Worm (Caenorhabditis elegans) whole organism, L4 larva: ENCODE data around the gene Y51H4A.5.

Source experiments
- D1046.2 ChIP-seq: fragments of 200-800 bp; sonication (Bioruptor generic); IDR thresholded peaks from 2 replicates; pipeline ENCODE4 v1.3.6; 2022; ENCODE audit warnings: missing genetic modification characterization, missing compliant biosample characterization
- F10B5.3 ChIP-seq: sonication (generic microtip); optimal IDR thresholded peaks from 2 replicates; lab custom pipeline; 2016; ENCODE audit warnings: mild to moderate bottlenecking, missing genetic modification characterization, missing compliant biosample characterization
- T20F7.1 ChIP-seq: fragments of 200-800 bp; sonication (Bioruptor generic); optimal IDR thresholded peaks from 2 replicates; lab custom pipeline; 2018; ENCODE audit warnings: mild to moderate bottlenecking, missing genetic modification characterization, missing compliant biosample characterization
- T26A8.4 ChIP-seq: fragments of 200-800 bp; sonication (Bioruptor generic); IDR thresholded peaks from 2 replicates; pipeline ENCODE4 v1.3.6; 2022; ENCODE audit warnings: missing genetic modification characterization, missing compliant biosample characterization
- Y5F2A.4 ChIP-seq: fragments of 200-800 bp; sonication (Bioruptor generic); optimal IDR thresholded peaks from 2 replicates; lab custom pipeline; 2018; ENCODE audit warnings: mild to moderate bottlenecking, missing genetic modification characterization, missing compliant biosample characterization
- Y75B8A.6 ChIP-seq: fragments of 200-800 bp; sonication (Bioruptor generic); IDR thresholded peaks from 2 replicates; pipeline ENCODE4 v1.3.6; 2022; ENCODE audit warnings: missing genetic modification reagents, missing genetic modification characterization, missing compliant biosample characterization
- ceh-28 ChIP-seq: fragments of 150-350 bp; optimal IDR thresholded peaks from 2 replicates; lab custom pipeline; 2014; ENCODE audit warnings: missing biosample characterization, missing genetic modification reagents, missing genetic modification characterization
- ceh-32 ChIP-seq: sonication (generic microtip); optimal IDR thresholded peaks from 2 replicates; lab custom pipeline; 2016; ENCODE audit warnings: mild to moderate bottlenecking, missing genetic modification characterization, missing compliant biosample characterization; ENCODE audit not compliant: poor library complexity
- ceh-44 ChIP-seq: fragments of 200-800 bp; sonication (Bioruptor generic); IDR thresholded peaks from 2 replicates; pipeline ENCODE4 v1.3.6; 2022; ENCODE audit warnings: missing genetic modification reagents, missing genetic modification characterization, missing compliant biosample characterization
- ces-1 ChIP-seq: fragments of 150-350 bp; sonication (generic microtip); optimal IDR thresholded peaks from 4 replicates; lab custom pipeline; 2014; ENCODE audit warnings: missing biosample characterization, missing genetic modification reagents, missing genetic modification characterization
- ctbp-1 ChIP-seq: fragments of 200-800 bp; sonication (Bioruptor generic); IDR thresholded peaks from 2 replicates; pipeline ENCODE4 v1.3.6; 2022; ENCODE audit warnings: missing genetic modification reagents, missing genetic modification characterization, missing compliant biosample characterization
- daf-12 ChIP-seq: fragments of 150-350 bp; optimal IDR thresholded peaks from 2 replicates; lab custom pipeline; 2014; ENCODE audit warnings: missing biosample characterization, missing genetic modification reagents, missing genetic modification characterization
- daf-19 ChIP-seq: fragments of 200-800 bp; sonication (Bioruptor generic); conservative IDR thresholded peaks from 2 replicates; pipeline ENCODE4 v1.3.6; 2022; ENCODE audit warnings: missing genetic modification characterization, missing compliant biosample characterization
- daf-8 ChIP-seq: fragments of 200-800 bp; sonication (Bioruptor generic); IDR thresholded peaks from 2 replicates; pipeline ENCODE4 v1.3.6; 2022; ENCODE audit warnings: missing genetic modification characterization, missing compliant biosample characterization
- dmd-6 ChIP-seq: fragments of 200-800 bp; sonication (Bioruptor generic); IDR thresholded peaks from 2 replicates; pipeline ENCODE4 v1.3.6; 2022; ENCODE audit warnings: missing genetic modification reagents, missing genetic modification characterization, missing compliant biosample characterization
- duxl-1 ChIP-seq: sonication (generic microtip); optimal IDR thresholded peaks from 2 replicates; lab custom pipeline; 2016; ENCODE audit warnings: mild to moderate bottlenecking, missing genetic modification characterization, moderate library complexity, missing compliant biosample characterization; ENCODE audit not compliant: poor library complexity
- dve-1 ChIP-seq: sonication (generic microtip); optimal IDR thresholded peaks from 2 replicates; lab custom pipeline; 2017; ENCODE audit warnings: antibody characterized with exemption, mild to moderate bottlenecking, missing genetic modification characterization, missing compliant biosample characterization; ENCODE audit not compliant: insufficient read depth
- egl-43 ChIP-seq: fragments of 200-800 bp; sonication (Bioruptor generic); IDR thresholded peaks from 2 replicates; pipeline ENCODE4 v1.3.6; 2022; ENCODE audit warnings: missing genetic modification reagents, missing genetic modification characterization, missing compliant biosample characterization
- fos-1 ChIP-seq: fragments of 150-350 bp; optimal IDR thresholded peaks from 2 replicates; lab custom pipeline; 2014; ENCODE audit warnings: missing biosample characterization, missing genetic modification characterization
- hif-1 ChIP-seq, 2 experiments: sonication (generic microtip); optimal IDR thresholded peaks; 2 replicates each; lab custom pipeline; 2016 to 2017; ENCODE audit warnings: missing compliant biosample characterization in 2 of 2, missing genetic modification characterization in 2 of 2, missing genetic modification reagents in 2 of 2, missing genotype in 2 of 2, mild to moderate bottlenecking in 1 of 2
- hlh-30 ChIP-seq: sonication (generic microtip); optimal IDR thresholded peaks from 2 replicates; lab custom pipeline; 2017; ENCODE audit warnings: antibody characterized with exemption, mild to moderate bottlenecking, missing genetic modification characterization, missing compliant biosample characterization; ENCODE audit not compliant: insufficient read depth
- hmg-1.1 ChIP-seq: fragments of 200-800 bp; sonication (Bioruptor generic); IDR thresholded peaks from 2 replicates; pipeline ENCODE4 v1.3.6; 2022; ENCODE audit warnings: missing genetic modification reagents, missing genetic modification characterization, missing compliant biosample characterization
- lin-1 ChIP-seq: fragments of 200-800 bp; sonication (Bioruptor generic); IDR thresholded peaks from 2 replicates; pipeline ENCODE4 v1.3.6; 2022; ENCODE audit warnings: missing genetic modification reagents, missing genetic modification characterization, missing compliant biosample characterization
- lin-38 ChIP-seq: fragments of 200-800 bp; sonication (Bioruptor generic); IDR thresholded peaks from 2 replicates; pipeline ENCODE4 v1.3.6; 2022; ENCODE audit warnings: missing genetic modification reagents, missing genetic modification characterization, missing compliant biosample characterization
- lin-39 ChIP-seq: fragments of 150-350 bp; optimal IDR thresholded peaks from 2 replicates; lab custom pipeline; 2014; ENCODE audit warnings: missing biosample characterization, missing genetic modification reagents, missing genetic modification characterization
- lir-3 ChIP-seq: sonication (generic microtip); optimal IDR thresholded peaks from 2 replicates; lab custom pipeline; 2016; ENCODE audit warnings: mild to moderate bottlenecking, missing genetic modification characterization, missing compliant biosample characterization
- mep-1 ChIP-seq: fragments of 150-350 bp; sonication (generic microtip); optimal IDR thresholded peaks from 3 replicates; lab custom pipeline; 2014; ENCODE audit warnings: missing biosample characterization, missing genetic modification characterization
- mxl-2 ChIP-seq: fragments of 200-800 bp; sonication (Bioruptor generic); conservative IDR thresholded peaks from 2 replicates; pipeline ENCODE4 v1.3.6; 2022; ENCODE audit warnings: missing genetic modification reagents, missing genetic modification characterization, missing compliant biosample characterization
- mxl-3 ChIP-seq: fragments of 200-800 bp; sonication (Bioruptor generic); optimal IDR thresholded peaks from 2 replicates; lab custom pipeline; 2018; ENCODE audit warnings: mild to moderate bottlenecking, missing genetic modification characterization, missing compliant biosample characterization
- nhr-10 ChIP-seq: fragments of 150-350 bp; optimal IDR thresholded peaks from 2 replicates; lab custom pipeline; 2014; ENCODE audit warnings: missing biosample characterization, missing genetic modification characterization
- nhr-102 ChIP-seq: sonication (generic microtip); optimal IDR thresholded peaks from 2 replicates; lab custom pipeline; 2016; ENCODE audit warnings: mild to moderate bottlenecking, missing genetic modification characterization, moderate library complexity, missing compliant biosample characterization
- nhr-11 ChIP-seq: fragments of 150-350 bp; optimal IDR thresholded peaks from 2 replicates; lab custom pipeline; 2014; ENCODE audit warnings: missing biosample characterization, missing genetic modification characterization
- nhr-237 ChIP-seq: sonication (generic microtip); optimal IDR thresholded peaks from 2 replicates; lab custom pipeline; 2017; ENCODE audit warnings: missing biosample characterization, missing genetic modification characterization
- nhr-28 ChIP-seq: fragments of 150-350 bp; optimal IDR thresholded peaks from 2 replicates; lab custom pipeline; 2014; ENCODE audit warnings: missing biosample characterization, missing genetic modification characterization
- nhr-48 ChIP-seq: sonication (generic microtip); optimal IDR thresholded peaks from 2 replicates; lab custom pipeline; 2016; ENCODE audit warnings: mild to moderate bottlenecking, missing genetic modification characterization, missing compliant biosample characterization
- pha-4 ChIP-seq, 2 experiments: fragments of 150-350 bp in 1 of 2; fragments of 200-800 bp in 1 of 2; sonication (Bioruptor generic) in 1 of 2; IDR thresholded peaks in 1 of 2; optimal IDR thresholded peaks in 1 of 2; 2 replicates each; pipeline versions ENCODE4 v1.3.6 to Lab custom; 2014 to 2022; ENCODE audit warnings: missing genetic modification characterization in 2 of 2, missing genetic modification reagents in 2 of 2, missing biosample characterization in 1 of 2, missing compliant biosample characterization in 1 of 2
- php-3 ChIP-seq: fragments of 200-800 bp; sonication (Bioruptor generic); IDR thresholded peaks from 2 replicates; pipeline ENCODE4 v1.3.6; 2022; ENCODE audit warnings: missing genetic modification reagents, missing genetic modification characterization, missing compliant biosample characterization
- pqm-1 ChIP-seq: sonication (generic microtip); optimal IDR thresholded peaks from 2 replicates; lab custom pipeline; 2017; ENCODE audit warnings: missing biosample characterization, missing genetic modification characterization
- sdz-12 ChIP-seq: fragments of 200-800 bp; sonication (Bioruptor generic); optimal IDR thresholded peaks from 2 replicates; lab custom pipeline; 2018; ENCODE audit warnings: mild to moderate bottlenecking, missing genetic modification characterization, missing compliant biosample characterization
- set-16 ChIP-seq: fragments of 200-800 bp; sonication (Bioruptor generic); IDR thresholded peaks from 2 replicates; pipeline ENCODE4 v1.3.6; 2022; ENCODE audit warnings: missing genetic modification reagents, missing genetic modification characterization, missing compliant biosample characterization
- spr-1 ChIP-seq: sonication (generic microtip); optimal IDR thresholded peaks from 2 replicates; lab custom pipeline; 2016; ENCODE audit warnings: mild to moderate bottlenecking, missing genetic modification characterization, missing compliant biosample characterization
- spr-3 ChIP-seq: fragments of 200-800 bp; sonication (Bioruptor generic); optimal IDR thresholded peaks from 2 replicates; lab custom pipeline; 2018; ENCODE audit warnings: mild to moderate bottlenecking, missing genetic modification characterization, missing compliant biosample characterization
- tag-97 ChIP-seq: fragments of 200-800 bp; sonication (Bioruptor generic); IDR thresholded peaks from 2 replicates; pipeline ENCODE4 v1.3.6; 2022; ENCODE audit warnings: missing genetic modification characterization, missing compliant biosample characterization
- unc-130 ChIP-seq: sonication (generic microtip); optimal IDR thresholded peaks from 2 replicates; lab custom pipeline; 2016; ENCODE audit warnings: missing genetic modification reagents, missing genetic modification characterization, missing compliant biosample characterization
- vab-7 ChIP-seq: fragments of 200-800 bp; sonication (Bioruptor generic); IDR thresholded peaks from 2 replicates; pipeline ENCODE4 v1.3.6; 2022; ENCODE audit warnings: missing genetic modification reagents, missing genetic modification characterization, missing compliant biosample characterization
- zag-1 ChIP-seq: fragments of 150-350 bp; optimal IDR thresholded peaks from 2 replicates; lab custom pipeline; 2014; ENCODE audit warnings: missing biosample characterization, missing genetic modification characterization
- zfp-2 ChIP-seq: sonication (generic microtip); optimal IDR thresholded peaks from 2 replicates; lab custom pipeline; 2016; ENCODE audit warnings: mild to moderate bottlenecking, missing genetic modification characterization, missing compliant biosample characterization
- zip-2 ChIP-seq: fragments of 150-350 bp; optimal IDR thresholded peaks from 2 replicates; lab custom pipeline; 2014; ENCODE audit warnings: missing biosample characterization, missing genetic modification characterization
- ztf-11 ChIP-seq: fragments of 150-350 bp; optimal IDR thresholded peaks from 2 replicates; lab custom pipeline; 2014; ENCODE audit warnings: missing biosample characterization, missing genetic modification characterization
- ztf-7 ChIP-seq: fragments of 150-350 bp; optimal IDR thresholded peaks from 2 replicates; lab custom pipeline; 2014; ENCODE audit warnings: missing biosample characterization, missing genetic modification characterization

The Y51H4A.5 gene

DNA sequence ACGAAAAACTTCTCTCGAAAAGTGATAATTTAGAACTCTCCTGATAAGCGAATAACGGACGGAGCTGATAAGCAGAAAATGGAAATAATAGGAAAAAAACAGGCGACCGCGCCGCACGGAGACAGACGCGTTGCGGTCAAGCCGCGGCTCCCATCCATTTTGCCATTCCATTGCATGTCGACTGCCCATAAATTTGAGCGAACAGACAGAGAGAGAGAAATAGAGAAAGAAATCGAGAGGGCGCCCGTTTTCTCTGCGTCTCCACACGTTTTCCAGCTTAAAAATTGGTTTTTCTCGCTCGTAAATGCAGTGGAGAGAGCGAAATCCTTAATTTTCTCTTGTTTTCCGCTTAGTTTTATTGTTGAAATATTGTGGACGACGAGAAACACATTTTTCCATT, 24.1 kb downstream of the Y51H4A.5 start (continued):
- TF ChIP-seq daf-19: no peak
- no peak for TF ChIP-seq ces-1 (GFP tag; lab: Kevin White, UChicago)
- peak; percentile 81 for TF ChIP-seq pqm-1 (tag; lab: Kevin White, UChicago)
- peak; percentile 56 for TF ChIP-seq hmg-1.1
- TF ChIP-seq D1046.2: no peak
- TF ChIP-seq spr-1 (tag; lab: Kevin White, UChicago): peak; percentile 33
- peak; percentile 32 for TF ChIP-seq nhr-48 (tag; lab: Kevin White, UChicago)
- TF ChIP-seq T26A8.4: peak; percentile 55; the same call in 1 of the 2 replicates
- TF ChIP-seq nhr-10 (tag; lab: Kevin White, UChicago): no peak
- TF ChIP-seq lin-38 (GFP tag; lab: Robert Waterston, UW): peak; percentile 43; the same call in 1 of the 2 replicates
- TF ChIP-seq zfp-2 (tag; lab: Kevin White, UChicago): no peak
- peak; percentile 90 for TF ChIP-seq php-3 (GFP tag; lab: Robert Waterston, UW)
- TF ChIP-seq nhr-102 (tag; lab: Kevin White, UChicago): peak; percentile 19
- peak; percentile 59; the same call in 1 of the 2 replicates for TF ChIP-seq pha-4 (GFP tag; IDR thresholded peaks at IDR 0.05; lab: Robert Waterston, UW)
- no peak for TF ChIP-seq pha-4 (tag; optimal IDR thresholded peaks at IDR 0.05; lab: Kevin White, UChicago)
- TF ChIP-seq Y5F2A.4 (GFP tag; lab: Kevin White, UChicago): no peak
- TF ChIP-seq spr-3 (GFP tag; lab: Kevin White, UChicago): no peak
- TF ChIP-seq mep-1 (tag; lab: Kevin White, UChicago): peak; percentile 61
- TF ChIP-seq unc-130: no peak
- no peak for TF ChIP-seq duxl-1
- no peak for TF ChIP-seq ceh-44 (GFP tag; lab: Robert Waterston, UW)
- peak; percentile 49; the same call in 1 of the 2 replicates for TF ChIP-seq egl-43 (GFP tag; lab: Robert Waterston, UW)
- peak; percentile 68 for TF ChIP-seq nhr-28
- no peak for TF ChIP-seq zip-2 (tag; lab: Kevin White, UChicago)
- no peak for TF ChIP-seq ztf-11 (tag; lab: Kevin White, UChicago)
- TF ChIP-seq lin-1 (GFP tag; lab: Robert Waterston, UW): 0 out of 2 replicates have a peak, but pooled peaks have one; percentile 37
- TF ChIP-seq dmd-6 (GFP tag; lab: Robert Waterston, UW): peak; percentile 86
- no peak for TF ChIP-seq tag-97 (GFP tag; lab: Robert Waterston, UW)
- no peak for TF ChIP-seq fos-1
- TF ChIP-seq vab-7 (GFP tag; lab: Robert Waterston, UW): no peak

DNA sequence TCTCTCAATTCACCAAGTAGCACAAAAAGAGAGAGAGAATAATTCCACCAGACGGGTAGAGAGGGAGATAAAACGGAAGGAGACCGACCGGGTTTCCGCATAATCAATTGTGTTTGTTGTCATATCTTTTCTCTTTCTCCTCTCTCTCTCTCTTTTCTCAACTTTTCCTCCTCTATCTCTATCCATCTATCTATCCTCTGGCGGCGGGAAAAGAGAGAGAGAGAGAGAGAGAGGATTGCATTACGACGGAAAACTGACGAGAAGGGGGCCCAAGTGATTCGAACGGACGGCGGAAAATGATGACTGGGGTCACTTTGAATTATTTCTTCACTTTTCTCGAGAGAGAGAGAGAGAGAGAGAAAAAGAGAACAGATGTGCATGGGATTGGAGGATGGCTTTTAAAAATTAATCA, 27.9 kb downstream of the Y51H4A.5 start:
- TF ChIP-seq daf-8: no peak
- no peak for TF ChIP-seq mxl-3 (GFP tag; lab: Kevin White, UChicago)
- TF ChIP-seq F10B5.3 (tag; lab: Kevin White, UChicago): no peak
- TF ChIP-seq hif-1 (tag; optimal IDR thresholded peaks at IDR 0.05; lab: Kevin White, UChicago): peak in 1 of 2 experiments; percentile 68
- no peak for TF ChIP-seq zfp-2 (tag; lab: Kevin White, UChicago)
- TF ChIP-seq daf-12 (tag; lab: Kevin White, UChicago): no peak
- no peak for TF ChIP-seq sdz-12 (GFP tag; lab: Kevin White, UChicago)
- no peak for TF ChIP-seq T20F7.1 (GFP tag; lab: Kevin White, UChicago)
- TF ChIP-seq ceh-44 (GFP tag; lab: Robert Waterston, UW): no peak
- peak; percentile 56; the same call in 1 of the 2 replicates for TF ChIP-seq ctbp-1 (GFP tag; lab: Robert Waterston, UW)
- no peak for TF ChIP-seq mxl-2 (GFP tag; lab: Robert Waterston, UW)
- no peak for TF ChIP-seq ceh-28
- no peak for TF ChIP-seq lin-1 (GFP tag; lab: Robert Waterston, UW)
- TF ChIP-seq ceh-32 (tag; lab: Kevin White, UChicago): no peak
- TF ChIP-seq set-16 (GFP tag; lab: Robert Waterston, UW): peak; percentile 40; the same call in 1 of the 2 replicates
- TF ChIP-seq nhr-11: peak; percentile 78
- peak; percentile 50 for TF ChIP-seq hlh-30 (tag; lab: Kevin White, UChicago)
- TF ChIP-seq zag-1 (tag; lab: Kevin White, UChicago): no peak
- TF ChIP-seq Y75B8A.6 (GFP tag; lab: Robert Waterston, UW): no peak
- TF ChIP-seq duxl-1: no peak
- TF ChIP-seq lin-39 (tag; lab: Kevin White, UChicago): no peak
- no peak for TF ChIP-seq nhr-237 (tag; lab: Kevin White, UChicago)
- no peak for TF ChIP-seq dve-1 (tag; lab: Kevin White, UChicago)
- no peak for TF ChIP-seq lir-3
- no peak for TF ChIP-seq fos-1
- TF ChIP-seq ztf-7: no peak
